Worm (Caenorhabditis elegans): ENCODE results near the gene tdc-1.

Gene tdc-1

DNA sequence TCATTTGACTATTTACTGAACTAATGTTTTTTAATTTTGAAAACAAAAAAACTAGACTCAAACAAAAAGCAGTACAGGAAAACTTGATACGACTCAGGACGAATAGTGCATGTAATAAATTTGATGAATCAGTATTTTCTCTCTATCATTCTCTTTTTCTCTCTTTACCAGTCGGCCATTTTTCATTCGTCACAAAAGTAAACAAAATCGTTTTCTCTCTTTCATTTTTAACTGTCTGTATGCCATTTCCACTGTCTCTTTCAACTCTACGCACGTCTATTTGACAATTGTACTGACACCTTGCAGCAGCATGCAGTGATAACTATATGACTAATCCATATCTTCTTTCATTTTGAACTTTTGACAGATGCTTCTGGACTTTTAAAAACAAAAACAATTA lies 21.7 kb upstream of the tdc-1 start, which contains the start of the genes F35C11.2 and F35C11.4:
Gene F35C11.2 (minus strand): TSS at position 90 of the 400 bp plus-strand sequence.
Gene F35C11.4 (plus strand): TSS at position 260 of the 400 bp plus-strand sequence.
- TF ChIP-seq madf-2 (tag; optimal IDR thresholded peaks at IDR 0.05) (no peak), K09A11.1 (tag; optimal IDR thresholded peaks at IDR 0.05; ENCODE audit: insufficient read depth) (no peak), hlh-30 (tag; optimal IDR thresholded peaks at IDR 0.05; ENCODE audit: insufficient read depth) (no peak), ref-2 (tag; optimal IDR thresholded peaks at IDR 0.05) (no peak), npax-4 (tag; optimal IDR thresholded peaks at IDR 0.05) (no peak), gmeb-2 (tag; optimal IDR thresholded peaks at IDR 0.05) (no peak), ceh-14 (tag; optimal IDR thresholded peaks at IDR 0.05) (no peak), pag-3 (tag; optimal IDR thresholded peaks at IDR 0.05; ENCODE audit: borderline replicate concordance) (no peak), pqm-1 (tag; optimal IDR thresholded peaks at IDR 0.05) (no peak), unc-42 (tag; optimal IDR thresholded peaks at IDR 0.05) (no peak), ztf-16 (tag; optimal IDR thresholded peaks at IDR 0.05) (no peak), mec-3 (tag; optimal IDR thresholded peaks at IDR 0.05; ENCODE audit: borderline replicate concordance) (no peak)

DNA sequence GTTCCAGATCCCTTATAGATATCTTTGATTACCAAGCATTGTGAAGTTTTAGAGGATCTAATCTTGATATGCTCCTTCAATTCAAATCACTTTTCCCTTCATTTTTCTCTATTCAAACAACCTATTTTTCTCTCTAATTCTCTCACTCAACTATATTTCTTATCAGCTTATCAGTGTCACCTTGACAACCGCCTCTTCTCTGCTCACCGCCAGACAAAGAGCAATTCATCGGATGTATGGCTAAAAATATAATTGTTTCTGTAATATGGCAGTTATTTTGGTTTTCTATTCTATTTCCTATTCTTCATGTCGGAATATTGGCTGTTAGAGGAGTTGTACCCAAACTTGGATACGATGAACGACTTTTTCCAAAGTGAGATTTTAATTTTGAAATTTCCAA lies 20.7 kb upstream of the tdc-1 start:
- TF ChIP-seq elt-2 (tag; optimal IDR thresholded peaks at IDR 0.05) (peak; percentile 55), K02D7.2 (tag; optimal IDR thresholded peaks at IDR 0.05) (no peak)

DNA sequence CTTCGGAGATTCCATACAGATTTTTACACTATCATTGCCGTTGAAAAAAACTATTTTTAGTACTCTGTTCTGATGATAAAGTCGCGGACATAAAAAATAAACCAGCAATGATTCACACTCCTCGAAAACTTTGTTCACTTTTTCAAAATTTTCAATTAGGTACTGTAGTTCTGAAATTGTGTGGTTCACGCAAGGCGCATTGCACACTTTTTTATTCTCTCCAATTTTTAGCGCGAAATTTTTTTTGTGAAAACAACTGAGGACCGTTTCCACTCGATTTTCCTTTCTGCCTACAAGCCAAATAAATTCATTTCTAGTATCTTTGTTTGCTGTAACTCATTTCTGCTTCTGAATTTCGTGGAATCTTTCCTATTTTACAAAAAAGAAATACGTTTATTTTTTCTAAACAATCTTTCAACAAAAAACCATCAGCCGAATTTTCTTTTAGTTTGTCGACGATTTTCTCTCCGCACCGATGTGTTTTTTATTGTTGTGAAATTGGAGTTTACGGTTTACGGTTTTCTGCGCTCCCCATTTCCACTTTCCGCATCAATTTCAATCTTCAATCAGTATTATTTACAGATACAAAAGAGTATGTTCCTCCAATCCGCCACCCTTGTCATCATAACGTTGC lies 17.1 kb upstream of the tdc-1 start, which contains the start of gene F35C11.5:
Gene F35C11.5 (plus strand): TSS at position 584 of the 634 bp plus-strand sequence.
- TF ChIP-seq che-1 (tag; optimal IDR thresholded peaks at IDR 0.05) (no peak), fax-1 (tag; optimal IDR thresholded peaks at IDR 0.05) (no peak), ztf-16 (tag; optimal IDR thresholded peaks at IDR 0.05) (no peak), Y22D7AL.16 (tag; optimal IDR thresholded peaks at IDR 0.05) (no peak), pax-1 (tag; optimal IDR thresholded peaks at IDR 0.05) (no peak)

DNA sequence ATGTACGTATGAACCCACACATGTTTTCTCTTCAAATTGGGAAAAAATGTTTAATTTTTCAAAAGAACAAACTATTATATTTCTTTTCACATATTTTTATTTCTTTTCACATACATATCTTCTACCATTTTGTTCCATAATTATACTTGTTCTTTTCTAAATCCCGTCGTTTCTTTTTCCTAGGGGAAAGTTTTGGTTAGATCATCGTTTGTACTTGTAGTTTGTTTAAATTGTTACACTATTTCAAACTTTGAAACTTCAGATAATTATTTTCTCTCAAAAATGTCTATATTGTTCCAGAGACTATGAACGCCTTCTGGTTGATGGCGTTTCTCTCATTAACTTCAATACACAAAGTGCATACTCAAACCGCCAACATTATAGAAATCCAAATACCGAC lies 14.4 kb upstream of the tdc-1 start, which contains the start of gene F35C11.7:
Gene F35C11.7 (plus strand): TSS at position 301 of the 400 bp plus-strand sequence.
- TF ChIP-seq ceh-22 (tag; optimal IDR thresholded peaks at IDR 0.05) (no peak), ceh-14 (tag; optimal IDR thresholded peaks at IDR 0.05) (no peak), sox-4 (tag; optimal IDR thresholded peaks at IDR 0.05) (no peak)

DNA sequence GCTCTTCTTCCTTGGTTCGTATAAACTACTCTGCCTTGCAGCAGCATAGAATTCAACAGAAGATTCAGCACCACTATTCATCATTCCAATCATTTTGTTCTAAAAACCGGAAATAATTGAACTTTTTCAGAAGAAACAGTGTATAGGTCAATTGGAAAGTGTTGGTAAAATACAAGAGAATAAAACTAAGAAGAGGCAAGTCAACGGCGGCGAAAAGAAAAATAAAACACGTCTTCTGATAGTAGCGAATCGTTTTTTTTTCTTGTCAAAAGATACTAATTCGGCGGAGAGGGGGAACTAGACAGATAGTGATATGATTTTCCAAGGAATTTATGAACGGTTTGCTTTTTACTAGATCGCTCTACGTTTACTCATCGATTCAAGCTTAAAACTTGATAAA lies 11.4 kb upstream of the tdc-1 start, which contains the start of gene F35C11.6:
Gene F35C11.6 (minus strand): TSS at position 101 of the 400 bp plus-strand sequence.
- TF ChIP-seq pat-9 (tag; optimal IDR thresholded peaks at IDR 0.05) (no peak), fax-1 (tag; optimal IDR thresholded peaks at IDR 0.05) (no peak), pha-4 (tag; optimal IDR thresholded peaks at IDR 0.05) (no peak), pqm-1 (tag; optimal IDR thresholded peaks at IDR 0.05) (no peak)

DNA sequence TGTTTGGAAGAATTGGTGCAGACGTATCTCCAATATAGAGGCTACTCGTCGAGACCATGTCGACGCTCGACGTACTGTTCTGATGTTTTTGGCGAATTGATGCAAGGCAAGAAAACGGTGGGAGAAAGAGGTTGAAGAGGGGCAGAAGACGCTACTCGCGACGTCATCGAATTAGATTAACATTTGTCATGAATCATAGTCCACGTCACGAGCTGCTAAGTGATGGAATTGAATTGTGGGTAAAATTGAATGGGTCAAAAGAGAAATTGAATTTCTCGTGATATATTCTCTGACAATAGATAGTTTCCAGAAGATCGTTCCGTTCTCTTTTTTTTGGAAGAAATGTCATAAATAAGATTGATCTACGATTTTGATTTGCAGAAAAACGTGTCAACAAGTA lies 10.7 kb upstream of the tdc-1 start:
- TF ChIP-seq nfya-1 (tag; optimal IDR thresholded peaks at IDR 0.05) = no peak
- no peak for TF ChIP-seq fax-1 (tag; optimal IDR thresholded peaks at IDR 0.05)
- TF ChIP-seq ceh-45 (GFP tag; IDR thresholded peaks at IDR 0.05) = no peak
- TF ChIP-seq mec-3 (tag; optimal IDR thresholded peaks at IDR 0.05; ENCODE audit: borderline replicate concordance) = no peak
- no peak for TF ChIP-seq ceh-30 (tag; optimal IDR thresholded peaks at IDR 0.05)
- no peak for TF ChIP-seq ceh-31 (tag; optimal IDR thresholded peaks at IDR 0.05)
- TF ChIP-seq elt-2 (tag; optimal IDR thresholded peaks at IDR 0.05) = no peak
- no peak for TF ChIP-seq C38D4.7 (GFP tag; optimal IDR thresholded peaks at IDR 0.05)
- no peak for TF ChIP-seq che-1 (tag; optimal IDR thresholded peaks at IDR 0.05)
- no peak for TF ChIP-seq K02D7.2 (tag; optimal IDR thresholded peaks at IDR 0.05)
- TF ChIP-seq nhr-232 (tag; optimal IDR thresholded peaks at IDR 0.05) = no peak
- no peak for TF ChIP-seq pros-1 (tag; optimal IDR thresholded peaks at IDR 0.05)
- no peak for TF ChIP-seq ceh-14 (tag; optimal IDR thresholded peaks at IDR 0.05)
- no peak for TF ChIP-seq sdc-2 (tag; optimal IDR thresholded peaks at IDR 0.05)
- no peak for TF ChIP-seq hlh-30 (tag; optimal IDR thresholded peaks at IDR 0.05; ENCODE audit: insufficient read depth)
- TF ChIP-seq hlh-15 (tag; optimal IDR thresholded peaks at IDR 0.05) = no peak
- TF ChIP-seq ceh-34 (tag; optimal IDR thresholded peaks at IDR 0.05) = no peak
- no peak for TF ChIP-seq ama-1 (optimal IDR thresholded peaks at IDR 0.05)
